Worm (Caenorhabditis elegans): ENCODE measurements around the gene T05B11.4.

DNA sequence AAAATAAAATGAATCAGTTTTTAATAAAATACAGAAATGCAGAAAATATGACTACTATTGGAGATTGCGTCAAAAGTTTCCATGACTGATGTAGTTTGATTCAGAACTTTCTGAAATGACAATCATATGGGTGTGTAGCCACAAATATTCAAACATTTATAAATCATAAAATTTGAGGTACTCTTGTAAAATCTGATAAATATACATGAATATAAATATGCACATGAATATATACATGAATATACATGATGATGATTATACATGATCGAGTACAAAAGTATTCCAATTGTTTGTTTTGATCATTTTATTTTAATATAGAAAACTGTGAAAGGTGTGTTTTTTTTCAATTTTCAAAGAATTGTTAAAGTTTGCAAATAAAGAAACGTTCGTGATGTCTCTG, at the start of gene T05B11.4:
- TF ChIP-seq blmp-1 (tag; optimal IDR thresholded peaks at IDR 0.05) (no peak), pha-4 (tag; optimal IDR thresholded peaks at IDR 0.05) (no peak), lin-13 (tag; optimal IDR thresholded peaks at IDR 0.05) (no peak), lsy-2 (tag; optimal IDR thresholded peaks at IDR 0.05) (no peak), unc-39 (tag; optimal IDR thresholded peaks at IDR 0.05) (no peak), ztf-11 (tag; optimal IDR thresholded peaks at IDR 0.05) (no peak), ces-1 (GFP tag; optimal IDR thresholded peaks at IDR 0.05) (no peak), unc-62 (GFP tag; optimal IDR thresholded peaks at IDR 0.05) (no peak)
